Worm (Caenorhabditis elegans) whole organism, dauer: ENCODE data around the gene cif-1.

Experiments used
- unc-62 ChIP-seq: sonication (generic microtip); optimal IDR thresholded peaks from 2 replicates; lab custom pipeline; 2017; ENCODE audit warnings: missing biosample characterization, missing genetic modification reagents, missing genetic modification characterization

Gene cif-1

DNA sequence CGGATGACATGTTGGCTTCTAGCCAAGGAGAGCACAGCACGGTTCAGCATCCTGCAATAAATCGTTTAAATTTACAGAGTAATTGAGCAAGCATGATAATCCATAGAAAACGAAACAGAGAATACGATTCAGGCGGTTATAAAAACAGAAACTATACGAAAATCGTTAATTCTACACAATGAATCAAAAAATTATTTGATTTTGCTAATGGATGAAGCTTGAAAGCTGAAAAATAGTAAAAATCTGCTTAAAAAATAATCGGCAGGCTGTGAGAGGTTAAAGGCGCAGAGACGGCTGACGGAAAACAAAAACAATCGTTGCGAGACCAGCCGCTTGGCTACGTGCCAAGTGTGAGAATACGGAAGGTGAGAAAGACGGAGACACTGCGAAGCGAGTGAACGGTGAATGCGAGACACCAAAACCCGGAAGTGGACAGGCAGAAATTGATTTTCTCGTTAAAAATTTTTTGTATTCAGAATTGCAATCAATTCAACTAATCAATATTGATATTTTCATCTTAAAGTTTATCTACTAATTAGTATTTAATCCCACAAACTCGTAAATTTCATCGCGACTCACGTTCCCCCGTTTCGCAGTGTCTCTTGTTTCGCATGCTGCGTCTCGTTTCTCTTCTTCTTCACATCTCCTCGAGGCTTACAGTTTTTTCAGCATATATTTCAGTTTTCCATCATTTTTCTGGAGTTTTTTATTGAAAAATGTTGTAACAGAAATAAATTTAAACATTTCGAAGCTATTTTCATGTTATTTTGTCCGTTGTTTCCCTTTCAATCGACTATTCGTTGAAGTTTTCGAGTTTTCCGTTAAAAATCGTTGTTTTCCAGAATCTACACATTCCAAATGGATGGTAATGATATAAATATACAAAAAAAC, 50.2 kb downstream of the cif-1 start, which contains the start of the genes F29B9.11 and jmjd-1.2:
TSS of gene F29B9.11 (minus strand) at position 51 of the 891 bp plus-strand sequence.
TSS of gene jmjd-1.2 (plus strand) at position 841 of the 891 bp plus-strand sequence.
- no peak for TF ChIP-seq unc-62

DNA sequence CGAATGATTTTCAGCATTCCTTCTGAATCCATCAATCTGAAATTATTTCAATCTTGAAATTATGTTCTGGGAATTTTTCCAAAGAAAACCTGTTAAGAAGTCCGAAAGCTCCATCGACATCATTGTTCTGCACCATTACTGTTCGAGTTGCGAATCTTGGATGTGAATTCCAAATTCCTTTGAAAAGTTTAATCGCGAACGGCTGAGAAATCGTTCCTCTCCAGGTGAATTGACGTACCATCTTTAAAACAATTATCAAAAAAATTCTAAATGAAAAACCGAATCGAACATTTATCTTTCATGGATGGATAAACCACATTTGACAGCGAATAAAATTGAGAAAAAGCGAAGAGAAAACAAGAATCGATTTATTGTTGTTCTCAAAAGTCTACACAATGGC, 51.3 kb downstream of the cif-1 start, which contains the start of gene mrps-21:
TSS of gene mrps-21 (minus strand) at position 241 of the 400 bp plus-strand sequence.
- TF ChIP-seq unc-62, result no peak

DNA sequence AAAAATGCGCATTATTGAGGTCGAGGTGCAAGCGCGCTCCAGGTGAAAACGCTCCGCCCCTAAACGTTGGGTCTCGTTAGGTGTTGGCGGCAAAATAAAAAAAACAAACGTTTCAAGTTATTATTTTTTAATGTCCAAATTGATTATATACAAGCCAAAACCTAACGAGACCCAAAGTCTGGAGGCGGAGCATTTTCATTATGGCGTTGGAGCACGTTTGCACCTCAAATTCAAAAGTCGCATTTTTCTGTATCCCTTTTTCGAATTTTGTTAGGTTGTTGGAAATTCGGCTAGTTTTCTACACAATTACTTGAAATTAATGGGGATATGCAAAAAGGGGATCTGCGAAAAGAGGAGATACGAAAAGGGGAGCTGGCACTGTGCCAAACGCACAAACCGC, 52.7 kb downstream of the cif-1 start, which contains the start of gene col-111:
TSS of gene col-111 (minus strand) at position 101 of the 400 bp plus-strand sequence.
- no peak for TF ChIP-seq unc-62
